Fruit fly (Drosophila melanogaster) whole organism, wandering third instar larva: Measurements from ENCODE around the gene lft.
A peak's percentile ranks its signal among the peaks of the same experiment; 100 is the strongest.

Source experiments
- Abd-B ChIP-seq: fragments of >200 bp; optimal IDR thresholded peaks from 2 replicates; lab custom pipeline; 2017; ENCODE audit warnings: missing biosample characterization, missing genetic modification characterization
- CG9705 ChIP-seq: fragments of 200-800 bp; sonication (Bioruptor generic); optimal IDR thresholded peaks from 2 replicates; lab custom pipeline; 2018; ENCODE audit warnings: missing biosample characterization, mild to moderate bottlenecking, missing genetic modification characterization
- CrebA ChIP-seq: fragments of 200-800 bp; sonication (Bioruptor generic); optimal IDR thresholded peaks from 2 replicates; lab custom pipeline; 2016; ENCODE audit warnings: missing biosample characterization, mild to moderate bottlenecking, missing genetic modification characterization, borderline replicate concordance
- Dfd ChIP-seq: fragments of >200 bp; optimal IDR thresholded peaks from 2 replicates; lab custom pipeline; 2017; ENCODE audit warnings: missing biosample characterization, missing genetic modification characterization
- Dif ChIP-seq: fragments of 200-275, 200-300 bp; sonication (Bioruptor generic); optimal IDR thresholded peaks from 2 replicates; lab custom pipeline; 2018; ENCODE audit warnings: missing biosample characterization, missing genetic modification characterization; ENCODE audit not compliant: partially characterized antibody
- GATAd ChIP-seq: sonication (Bioruptor generic); optimal IDR thresholded peaks from 2 replicates; lab custom pipeline; 2016; ENCODE audit warnings: missing biosample characterization, missing genetic modification characterization
- HLH106 ChIP-seq: fragments of 200-800 bp; optimal IDR thresholded peaks from 3 replicates; lab custom pipeline; 2019; ENCODE audit warnings: missing biosample characterization, mild to moderate bottlenecking, missing genetic modification characterization, moderate library complexity
- Hnf4 ChIP-seq: fragments of 200-800 bp; sonication (Bioruptor generic); optimal IDR thresholded peaks from 2 replicates; lab custom pipeline; 2016; ENCODE audit warnings: missing biosample characterization, mild to moderate bottlenecking, missing genetic modification characterization
- Hr78 ChIP-seq: fragments of >200 bp; optimal IDR thresholded peaks from 2 replicates; lab custom pipeline; 2017; ENCODE audit warnings: missing biosample characterization, missing genetic modification characterization
- Hr83 ChIP-seq: fragments of 200-300 bp; sonication (Bioruptor generic); optimal IDR thresholded peaks from 2 replicates; lab custom pipeline; 2016; ENCODE audit warnings: missing biosample characterization, mild to moderate bottlenecking, missing genetic modification characterization, moderate library complexity; ENCODE audit not compliant: poor library complexity, severe bottlenecking
- Mio ChIP-seq: sonication (Bioruptor generic); optimal IDR thresholded peaks from 2 replicates; lab custom pipeline; 2016; ENCODE audit warnings: missing biosample characterization, missing genetic modification characterization
- Myc ChIP-seq: fragments of >200 bp; optimal IDR thresholded peaks from 2 replicates; lab custom pipeline; 2017
- N ChIP-seq: fragments of >200 bp; optimal IDR thresholded peaks from 2 replicates; lab custom pipeline; 2018; ENCODE audit warnings: missing biosample characterization, missing external identifiers, missing genetic modification characterization
- OdsH ChIP-seq: fragments of 200-800 bp; sonication (Bioruptor generic); optimal IDR thresholded peaks from 2 replicates; lab custom pipeline; 2016; ENCODE audit warnings: missing biosample characterization, mild to moderate bottlenecking, missing genetic modification characterization
- Rel ChIP-seq, 2 experiments: fragments of 200-800 bp; sonication (Bioruptor generic) in 1 of 2; optimal IDR thresholded peaks; 2 replicates in 1 of 2; 3 replicates in 1 of 2; lab custom pipeline; 2016 to 2019; ENCODE audit warnings: mild to moderate bottlenecking in 2 of 2, missing biosample characterization in 2 of 2, missing genetic modification characterization in 2 of 2, moderate library complexity in 1 of 2
- Vsx2 ChIP-seq: fragments of 200-300, 225-300 bp; sonication (Bioruptor generic); optimal IDR thresholded peaks from 2 replicates; lab custom pipeline; 2018; ENCODE audit warnings: missing biosample characterization, missing genetic modification characterization; ENCODE audit not compliant: partially characterized antibody
- br ChIP-seq: fragments of 200-800 bp; sonication (Bioruptor generic); optimal IDR thresholded peaks from 2 replicates; lab custom pipeline; 2016; ENCODE audit warnings: missing biosample characterization, missing genetic modification characterization
- brk ChIP-seq: fragments of 200-800 bp; sonication (Bioruptor generic); optimal IDR thresholded peaks from 2 replicates; lab custom pipeline; 2016; ENCODE audit warnings: missing biosample characterization, mild to moderate bottlenecking, missing genetic modification characterization
- dl ChIP-seq, 2 experiments: fragments of 175-275, 200-275 bp in 1 of 2; fragments of 200-275 bp in 1 of 2; sonication (Bioruptor generic); optimal IDR thresholded peaks; lab custom pipeline; 2018; ENCODE audit warnings: mild to moderate bottlenecking in 2 of 2, missing biosample characterization in 2 of 2, missing genetic modification characterization in 2 of 2, moderate library complexity in 2 of 2; ENCODE audit not compliant: partially characterized antibody in 2 of 2, insufficient read depth in 1 of 2
- dmrt93B ChIP-seq: fragments of 200-800 bp; sonication (Bioruptor generic); optimal IDR thresholded peaks from 2 replicates; lab custom pipeline; 2018; ENCODE audit warnings: missing biosample characterization, mild to moderate bottlenecking, missing genetic modification characterization
- dsf ChIP-seq: sonication (Bioruptor generic); optimal IDR thresholded peaks from 2 replicates; lab custom pipeline; 2016; ENCODE audit warnings: missing biosample characterization, missing genetic modification characterization, borderline replicate concordance
- ey ChIP-seq: fragments of 200-800 bp; sonication (Bioruptor generic); optimal IDR thresholded peaks from 2 replicates; lab custom pipeline; 2016; ENCODE audit warnings: missing biosample characterization, missing genetic modification characterization
- foxo ChIP-seq, 2 experiments: fragments of 200-800 bp; sonication (Bioruptor generic); optimal IDR thresholded peaks; 2 replicates in 1 of 2; 3 replicates in 1 of 2; lab custom pipeline; 2016 to 2017; ENCODE audit warnings: missing biosample characterization in 2 of 2, missing genetic modification characterization in 2 of 2
- fru ChIP-seq: fragments of 200-800 bp; sonication (Bioruptor generic); optimal IDR thresholded peaks from 3 replicates; lab custom pipeline; 2016; ENCODE audit warnings: missing biosample characterization, mild to moderate bottlenecking, missing genetic modification characterization
- h ChIP-seq: fragments of 200-800 bp; sonication (Bioruptor generic); optimal IDR thresholded peaks from 3 replicates; lab custom pipeline; 2016; ENCODE audit warnings: missing biosample characterization, mild to moderate bottlenecking, missing genetic modification characterization
- jim ChIP-seq: fragments of 175-275, 200-325 bp; sonication (Bioruptor generic); optimal IDR thresholded peaks from 2 replicates; lab custom pipeline; 2016; ENCODE audit warnings: missing biosample characterization, mild to moderate bottlenecking, missing genetic modification characterization
- lola ChIP-seq: fragments of >200 bp; optimal IDR thresholded peaks from 2 replicates; lab custom pipeline; 2017; ENCODE audit warnings: missing biosample characterization, missing genetic modification characterization
- psq ChIP-seq: fragments of 200-800 bp; sonication (Bioruptor generic); optimal IDR thresholded peaks from 3 replicates; lab custom pipeline; 2017; ENCODE audit warnings: missing biosample characterization, mild to moderate bottlenecking, missing genetic modification characterization, moderate library complexity
- rgr ChIP-seq: fragments of 200-800 bp; sonication (Bioruptor generic); optimal IDR thresholded peaks from 3 replicates; lab custom pipeline; 2016; ENCODE audit warnings: missing biosample characterization, mild to moderate bottlenecking, missing genetic modification characterization
- sage ChIP-seq: fragments of 200-800 bp; sonication (Bioruptor generic); optimal IDR thresholded peaks from 2 replicates; lab custom pipeline; 2016; ENCODE audit warnings: missing biosample characterization, mild to moderate bottlenecking, missing genetic modification characterization
- sv ChIP-seq: fragments of 200-800 bp; sonication (Bioruptor generic); optimal IDR thresholded peaks from 3 replicates; lab custom pipeline; 2016; ENCODE audit warnings: missing biosample characterization, missing genetic modification characterization
- tai ChIP-seq: sonication (Bioruptor generic); optimal IDR thresholded peaks from 2 replicates; lab custom pipeline; 2016; ENCODE audit warnings: missing biosample characterization, missing genetic modification characterization
- usp ChIP-seq: fragments of >200 bp; optimal IDR thresholded peaks from 2 replicates; lab custom pipeline; 2017; ENCODE audit warnings: missing biosample characterization, missing genetic modification characterization
- woc ChIP-seq: sonication (Bioruptor generic); optimal IDR thresholded peaks from 2 replicates; lab custom pipeline; 2016; ENCODE audit warnings: missing biosample characterization, mild to moderate bottlenecking, missing genetic modification characterization

Gene lft

dm6 chr2L:10339841-10340240 is 24.4 kb upstream of the lft start:
- TF ChIP-seq Myc (lab: Kevin White, UChicago) (no peak), ey (GFP tag; lab: Kevin White, UChicago) (no peak), psq (no peak)

DNA sequence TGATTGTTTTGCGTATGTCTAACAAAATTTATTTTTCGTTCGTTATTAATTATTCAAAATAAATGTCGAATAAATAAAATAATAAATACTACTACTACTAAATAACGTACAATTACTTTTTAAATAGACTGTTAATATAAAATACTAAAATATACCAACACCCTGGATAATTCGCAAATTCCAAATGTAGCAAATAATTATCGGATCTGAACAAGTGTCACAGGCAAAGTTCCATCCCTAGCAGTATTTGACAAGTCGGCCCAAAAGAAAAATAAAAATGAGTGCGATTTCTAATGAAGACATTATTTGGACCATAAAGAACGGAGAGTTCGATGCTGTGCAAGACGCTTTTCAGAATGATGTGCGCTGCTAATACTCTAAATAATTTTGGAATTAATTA is 22.9 kb upstream of the lft start, which contains the start of gene CG31715:
Gene CG31715 (plus strand): TSS at position 212 of the 400 bp plus-strand sequence.
- TF ChIP-seq ey (GFP tag; lab: Kevin White, UChicago) = peak; percentile 9
- no peak for TF ChIP-seq tai
- no peak for TF ChIP-seq sv (GFP tag; lab: Kevin White, UChicago)
- TF ChIP-seq Dif (GFP tag; lab: Kevin White, UChicago) = no peak
- no peak for TF ChIP-seq CrebA
- peak; percentile 13 for TF ChIP-seq psq
- TF ChIP-seq foxo (GFP tag; optimal IDR thresholded peaks at IDR 0.05; lab: Kevin White, UChicago) = peak in 1 of 2 experiments; percentile 48
- TF ChIP-seq brk = peak; percentile 60
- TF ChIP-seq HLH106 (tag; lab: Kevin White, UChicago) = peak; percentile 6
- no peak for TF ChIP-seq Hr78 (GFP tag; lab: Kevin White, UChicago)
- peak; percentile 9 for TF ChIP-seq dsf
- peak; percentile 35 for TF ChIP-seq woc
- no peak for TF ChIP-seq Myc (lab: Kevin White, UChicago)
- TF ChIP-seq Hnf4 (GFP tag; lab: Kevin White, UChicago) = peak; percentile 21
- TF ChIP-seq h (GFP tag; lab: Kevin White, UChicago) = peak; percentile 20
- no peak for TF ChIP-seq fru (GFP tag; lab: Kevin White, UChicago)
- no peak for TF ChIP-seq Vsx2 (GFP tag; lab: Kevin White, UChicago)
- no peak for TF ChIP-seq N (GFP tag; lab: Kevin White, UChicago)
- TF ChIP-seq rgr (GFP tag; lab: Kevin White, UChicago) = peak; percentile 64
- no peak for TF ChIP-seq br (GFP tag; lab: Kevin White, UChicago)
- no peak for TF ChIP-seq dmrt93B
- peak; percentile 32 for TF ChIP-seq Hr83 (GFP tag; lab: Kevin White, UChicago)

DNA sequence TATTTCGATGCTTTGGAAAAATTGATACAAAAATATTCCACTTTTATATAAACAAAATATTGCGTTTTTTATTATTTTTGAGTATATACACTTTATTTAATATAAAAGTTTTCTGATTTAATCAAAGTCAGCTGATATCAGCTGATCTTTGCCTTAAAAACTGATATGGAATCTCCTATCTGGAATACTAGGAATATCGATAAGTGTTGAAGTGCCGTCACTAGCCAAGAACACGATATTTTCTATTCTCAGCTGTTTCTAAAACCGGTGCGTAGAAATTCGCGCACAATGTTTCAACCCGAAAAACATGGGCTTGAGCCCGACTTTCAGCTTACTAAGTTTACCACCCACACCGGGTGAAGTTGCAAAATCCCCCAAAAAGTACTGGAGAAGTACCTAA is 21.8 kb upstream of the lft start, which contains the start of gene Sps2:
Gene Sps2 (plus strand): TSS at position 124 of the 400 bp plus-strand sequence.
- TF ChIP-seq Mio (GFP tag; lab: Kevin White, UChicago) (no peak), h (GFP tag; lab: Kevin White, UChicago) (peak; percentile 24), N (GFP tag; lab: Kevin White, UChicago) (no peak), Hnf4 (GFP tag; lab: Kevin White, UChicago) (peak; percentile 10), fru (GFP tag; lab: Kevin White, UChicago) (peak; percentile 10), brk (peak; percentile 18)

DNA sequence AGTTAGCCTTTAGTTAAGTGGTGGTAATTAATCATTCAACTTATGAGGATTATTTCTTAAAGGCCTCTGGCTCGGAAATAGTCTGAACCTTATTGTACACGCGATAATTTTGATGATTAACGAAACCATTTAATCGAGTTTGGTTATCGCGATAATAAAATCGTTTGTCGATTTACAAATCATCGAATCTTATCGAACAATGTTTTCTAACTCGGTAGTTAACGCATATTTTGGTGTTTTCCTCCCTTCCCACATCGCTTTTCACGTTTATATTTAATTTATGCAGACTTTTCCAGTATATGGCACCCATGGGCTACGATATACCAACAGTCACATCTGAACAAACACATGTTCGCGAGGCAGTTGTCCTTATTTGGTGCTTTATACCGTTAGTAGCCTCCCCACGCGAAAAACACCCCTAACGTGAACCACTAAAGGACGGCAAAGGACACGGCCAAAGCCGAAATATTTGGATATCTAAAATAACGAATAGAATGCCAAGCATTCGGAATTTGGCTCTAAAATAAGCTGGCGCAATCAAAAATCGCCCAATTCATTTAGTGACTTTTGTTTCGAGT is 20.2 kb upstream of the lft start, which contains the start of gene Frmd5:
Gene Frmd5 (plus strand): TSS at position 414 of the 578 bp plus-strand sequence.
- TF ChIP-seq Mio (GFP tag; lab: Kevin White, UChicago) = no peak
- TF ChIP-seq ey (GFP tag; lab: Kevin White, UChicago) = no peak
- TF ChIP-seq OdsH = no peak
- TF ChIP-seq HLH106 (tag; lab: Kevin White, UChicago) = no peak
- no peak for TF ChIP-seq dmrt93B
- TF ChIP-seq foxo (GFP tag; optimal IDR thresholded peaks at IDR 0.05; lab: Kevin White, UChicago) = no peak
- TF ChIP-seq jim (GFP tag; lab: Kevin White, UChicago) = no peak

dm6 chr2L:10351130-10351529 is 13.1 kb upstream of the lft start:
- no peak for TF ChIP-seq dsf
- no peak for TF ChIP-seq Rel (GFP tag; optimal IDR thresholded peaks at IDR 0.05; lab: Kevin White, UChicago)
- TF ChIP-seq Rel (tag; optimal IDR thresholded peaks at IDR 0.05; lab: Kevin White, UChicago) = no peak
- no peak for TF ChIP-seq brk
- TF ChIP-seq psq = no peak
- TF ChIP-seq N (GFP tag; lab: Kevin White, UChicago) = no peak
- no peak for TF ChIP-seq sage (GFP tag; lab: Kevin White, UChicago)
- TF ChIP-seq CG9705 (GFP tag; lab: Kevin White, UChicago) = no peak
- no peak for TF ChIP-seq dl (GFP tag; optimal IDR thresholded peaks at IDR 0.05; lab: Kevin White, UChicago; ENCODE audit: insufficient read depth in 1 of 2, partially characterized antibody in 2 of 2)
- no peak for TF ChIP-seq Hr78 (GFP tag; lab: Kevin White, UChicago)
- no peak for TF ChIP-seq GATAd (GFP tag; lab: Kevin White, UChicago)
- no peak for TF ChIP-seq lola (GFP tag; lab: Kevin White, UChicago)
- TF ChIP-seq sv (GFP tag; lab: Kevin White, UChicago) = no peak
- TF ChIP-seq OdsH = no peak
- TF ChIP-seq fru (GFP tag; lab: Kevin White, UChicago) = no peak
- TF ChIP-seq dmrt93B = no peak
- TF ChIP-seq Abd-B = no peak
- TF ChIP-seq woc = no peak
- no peak for TF ChIP-seq usp (GFP tag; lab: Kevin White, UChicago)
- TF ChIP-seq Dfd (GFP tag; lab: Kevin White, UChicago) = no peak
- TF ChIP-seq, all 38 proteins: peak for 0
